Worm (Caenorhabditis elegans): ENCODE results near the gene srt-17.

ce11 chrV:642750-643149 is 17.9 kb upstream of the srt-17 start, which contains the start of gene nhr-190:
- no peak for TF ChIP-seq dpl-1 (GFP tag; optimal IDR thresholded peaks at IDR 0.05)
- TF ChIP-seq grh-1 (GFP tag; IDR thresholded peaks at IDR 0.05), result no peak
- no peak for TF ChIP-seq skn-1 (tag; optimal IDR thresholded peaks at IDR 0.05)
- TF ChIP-seq zag-1 (tag; optimal IDR thresholded peaks at IDR 0.05), result no peak
- TF ChIP-seq mep-1 (tag; optimal IDR thresholded peaks at IDR 0.05), result no peak
- no peak for TF ChIP-seq elt-2 (tag; optimal IDR thresholded peaks at IDR 0.05)
- no peak for TF ChIP-seq egl-13 (tag; optimal IDR thresholded peaks at IDR 0.05)
- no peak for TF ChIP-seq mdl-1 (tag; optimal IDR thresholded peaks at IDR 0.05)
- TF ChIP-seq unc-130 (tag; optimal IDR thresholded peaks at IDR 0.05), result no peak
- TF ChIP-seq lsy-2 (tag; optimal IDR thresholded peaks at IDR 0.05), result no peak
- TF ChIP-seq lin-13 (GFP tag; optimal IDR thresholded peaks at IDR 0.05), result no peak
